Fruit fly (Drosophila melanogaster) whole organism, prepupa: ENCODE results near the gene Crys.

Experiments
- Blimp-1 ChIP-seq: fragments of 200-800 bp; sonication (Bioruptor generic); optimal IDR thresholded peaks from 3 replicates; lab custom pipeline; 2017; ENCODE audit warnings: missing biosample characterization, missing genetic modification characterization, mild to moderate bottlenecking, moderate library complexity, missing genetic modification reagents
- CG10631 ChIP-seq: fragments of 200-800 bp; sonication (Bioruptor generic); optimal IDR thresholded peaks from 2 replicates; lab custom pipeline; 2016; ENCODE audit warnings: missing biosample characterization, missing genetic modification characterization
- CG10669 ChIP-seq: fragments of 200-800 bp; sonication (Bioruptor generic); optimal IDR thresholded peaks from 3 replicates; lab custom pipeline; 2018; ENCODE audit warnings: missing biosample characterization, mild to moderate bottlenecking, missing genetic modification characterization, moderate library complexity
- CG11294 ChIP-seq: fragments of 200-800 bp; sonication (Bioruptor generic); IDR thresholded peaks from 2 replicates; pipeline ENCODE4 v1.3.6; 2022; ENCODE audit warnings: missing biosample characterization, missing genetic modification characterization
- CG11762 ChIP-seq: fragments of 200-800 bp; sonication (Bioruptor generic); optimal IDR thresholded peaks from 3 replicates; lab custom pipeline; 2016; ENCODE audit warnings: missing biosample characterization, missing genetic modification characterization; ENCODE audit not compliant: insufficient read depth
- CG11902 ChIP-seq: fragments of 200-800 bp; sonication (Bioruptor generic); optimal IDR thresholded peaks from 3 replicates; lab custom pipeline; 2016; ENCODE audit warnings: missing biosample characterization, missing genetic modification characterization
- CG1621 ChIP-seq: fragments of 200-800 bp; sonication (Bioruptor generic); optimal IDR thresholded peaks from 3 replicates; lab custom pipeline; 2018; ENCODE audit warnings: missing biosample characterization, mild to moderate bottlenecking, missing genetic modification characterization
- CG16779 ChIP-seq: fragments of 200-800 bp; sonication (Bioruptor generic); optimal IDR thresholded peaks from 3 replicates; lab custom pipeline; 2017; ENCODE audit warnings: missing biosample characterization, mild to moderate bottlenecking, missing genetic modification characterization
- CG3032 ChIP-seq: fragments of 200-800 bp; optimal IDR thresholded peaks from 2 replicates; lab custom pipeline; 2019; ENCODE audit warnings: missing biosample characterization, mild to moderate bottlenecking, missing genetic modification characterization, moderate library complexity
- CG31627 ChIP-seq: fragments of 200-800 bp; sonication (Bioruptor generic); optimal IDR thresholded peaks from 3 replicates; lab custom pipeline; 2016; ENCODE audit warnings: missing biosample characterization, missing genetic modification characterization
- CG32006 ChIP-seq: fragments of 200-800 bp; sonication (Bioruptor generic); optimal IDR thresholded peaks from 3 replicates; lab custom pipeline; 2017; ENCODE audit warnings: missing biosample characterization, mild to moderate bottlenecking, missing genetic modification characterization
- CG34406 ChIP-seq: fragments of 200-800 bp; sonication (Bioruptor generic); optimal IDR thresholded peaks from 3 replicates; lab custom pipeline; 2016; ENCODE audit warnings: missing biosample characterization, missing genetic modification characterization
- CG4318 ChIP-seq: fragments of 200-800 bp; sonication (Bioruptor generic); optimal IDR thresholded peaks from 3 replicates; lab custom pipeline; 2017; ENCODE audit warnings: missing biosample characterization, mild to moderate bottlenecking, missing genetic modification characterization
- CG6163 ChIP-seq: fragments of 200-800 bp; sonication (Bioruptor generic); IDR thresholded peaks from 3 replicates; pipeline ENCODE4 v1.3.6; 2022; ENCODE audit warnings: missing biosample characterization, missing genetic modification characterization
- CG6276 ChIP-seq: fragments of 200-800 bp; sonication (Bioruptor generic); optimal IDR thresholded peaks from 2 replicates; lab custom pipeline; 2017; ENCODE audit warnings: missing biosample characterization, mild to moderate bottlenecking, missing genetic modification characterization
- CG6792 ChIP-seq: fragments of 200-800 bp; sonication (Bioruptor generic); optimal IDR thresholded peaks from 3 replicates; lab custom pipeline; 2016; ENCODE audit warnings: missing biosample characterization, missing genetic modification characterization
- CG8119 ChIP-seq: fragments of 200-800 bp; sonication (Bioruptor generic); IDR thresholded peaks from 3 replicates; pipeline ENCODE4 v1.3.6; 2022; ENCODE audit warnings: missing biosample characterization, missing genetic modification characterization
- CG8632 ChIP-seq: fragments of 200-800 bp; sonication (Bioruptor generic); optimal IDR thresholded peaks from 3 replicates; lab custom pipeline; 2016; ENCODE audit warnings: missing biosample characterization, missing genetic modification characterization
- Eip75B ChIP-seq: fragments of 200-800 bp; sonication (Bioruptor generic); optimal IDR thresholded peaks from 3 replicates; lab custom pipeline; 2016; ENCODE audit warnings: missing biosample characterization, missing genetic modification characterization
- Eip78C ChIP-seq: fragments of 200-800 bp; sonication (Bioruptor generic); peaks from one replicate; lab custom pipeline; 2016; ENCODE audit warnings: missing biosample characterization, missing genetic modification characterization
- Ets21C ChIP-seq: fragments of 200-800 bp; sonication (Bioruptor generic); optimal IDR thresholded peaks from 3 replicates; lab custom pipeline; 2016; ENCODE audit warnings: missing biosample characterization, missing genetic modification characterization
- Ets96B ChIP-seq: fragments of 200-800 bp; optimal IDR thresholded peaks from 2 replicates; lab custom pipeline; 2019; ENCODE audit warnings: missing biosample characterization, mild to moderate bottlenecking, missing genetic modification characterization, moderate library complexity
- Gug ChIP-seq: fragments of 200-800 bp; sonication (Bioruptor generic); IDR thresholded peaks from 2 replicates; pipeline ENCODE4 v1.3.6; 2022; ENCODE audit warnings: missing biosample characterization, missing genetic modification characterization
- Hr38 ChIP-seq: sonication (Bioruptor generic); optimal IDR thresholded peaks from 2 replicates; lab custom pipeline; 2016; ENCODE audit warnings: missing biosample characterization, missing genetic modification characterization
- Hr39 ChIP-seq: fragments of 200-800 bp; sonication (Bioruptor generic); optimal IDR thresholded peaks from 2 replicates; lab custom pipeline; 2016; ENCODE audit warnings: missing biosample characterization, missing genetic modification characterization
- Hr4 ChIP-seq: fragments of 200-800 bp; sonication (Bioruptor generic); optimal IDR thresholded peaks from 3 replicates; lab custom pipeline; 2016; ENCODE audit warnings: missing biosample characterization, missing genetic modification characterization
- Lpt ChIP-seq: fragments of 200-800 bp; sonication (Bioruptor generic); optimal IDR thresholded peaks from 3 replicates; lab custom pipeline; 2016; ENCODE audit warnings: missing biosample characterization, missing genetic modification characterization
- OdsH ChIP-seq: fragments of 200-800 bp; sonication (Bioruptor generic); optimal IDR thresholded peaks from 3 replicates; lab custom pipeline; 2016; ENCODE audit warnings: missing biosample characterization, missing genetic modification characterization
- Sox14 ChIP-seq: fragments of 200-800 bp; sonication (Bioruptor generic); optimal IDR thresholded peaks from 3 replicates; lab custom pipeline; 2016; ENCODE audit warnings: missing biosample characterization, missing genetic modification characterization
- Sox15 ChIP-seq: fragments of 200-800 bp; sonication (Bioruptor generic); optimal IDR thresholded peaks from 3 replicates; lab custom pipeline; 2016; ENCODE audit warnings: missing biosample characterization, missing genetic modification characterization
- achi ChIP-seq: fragments of 200-800 bp; sonication (Bioruptor generic); optimal IDR thresholded peaks from 3 replicates; lab custom pipeline; 2016; ENCODE audit warnings: missing biosample characterization, missing genetic modification characterization
- acj6 ChIP-seq: fragments of 200-800 bp; sonication (Bioruptor generic); optimal IDR thresholded peaks from 3 replicates; lab custom pipeline; 2016; ENCODE audit warnings: missing biosample characterization, missing genetic modification characterization
- cyc ChIP-seq: fragments of 200-800 bp; sonication (Bioruptor generic); optimal IDR thresholded peaks from 3 replicates; lab custom pipeline; 2016; ENCODE audit warnings: missing biosample characterization, missing genetic modification characterization
- dac ChIP-seq: fragments of 200-800 bp; sonication (Bioruptor generic); optimal IDR thresholded peaks from 2 replicates; lab custom pipeline; 2017; ENCODE audit warnings: missing biosample characterization, mild to moderate bottlenecking, missing genetic modification characterization
- eg ChIP-seq: fragments of 200-800 bp; sonication (Bioruptor generic); IDR thresholded peaks from 3 replicates; pipeline ENCODE4 v1.3.6; 2022; ENCODE audit warnings: missing biosample characterization, missing genetic modification characterization
- fd59A ChIP-seq: fragments of 200-800 bp; sonication (Bioruptor generic); optimal IDR thresholded peaks from 2 replicates; lab custom pipeline; 2017; ENCODE audit warnings: missing biosample characterization, mild to moderate bottlenecking, missing genetic modification characterization, missing genetic modification reagents
- fd85E ChIP-seq: fragments of 200-800 bp; sonication (Bioruptor generic); optimal IDR thresholded peaks from 3 replicates; lab custom pipeline; 2016; ENCODE audit warnings: missing biosample characterization, missing genetic modification characterization
- fkh ChIP-seq: fragments of 200-800 bp; sonication (Bioruptor generic); optimal IDR thresholded peaks from 3 replicates; lab custom pipeline; 2017; ENCODE audit warnings: missing biosample characterization, mild to moderate bottlenecking, missing genetic modification characterization, moderate library complexity
- lz ChIP-seq: fragments of 200-800 bp; sonication (Bioruptor generic); optimal IDR thresholded peaks from 3 replicates; lab custom pipeline; 2016; ENCODE audit warnings: missing biosample characterization, missing genetic modification characterization
- net ChIP-seq: fragments of 200-800 bp; sonication (Bioruptor generic); optimal IDR thresholded peaks from 3 replicates; lab custom pipeline; 2016; ENCODE audit warnings: missing biosample characterization, missing genetic modification characterization
- ss ChIP-seq, 2 experiments: fragments of 200-800 bp; sonication (Bioruptor generic); optimal IDR thresholded peaks; 2 replicates in 1 of 2; 3 replicates in 1 of 2; lab custom pipeline; 2017 to 2018; ENCODE audit warnings: mild to moderate bottlenecking in 2 of 2, missing biosample characterization in 2 of 2, missing genetic modification characterization in 2 of 2, moderate library complexity in 1 of 2
- svp ChIP-seq: fragments of 200-800 bp; sonication (Bioruptor generic); peaks from one replicate; lab custom pipeline; 2016; ENCODE audit warnings: missing biosample characterization, missing genetic modification characterization
- topi ChIP-seq: fragments of 200-800 bp; sonication (Bioruptor generic); optimal IDR thresholded peaks from 3 replicates; lab custom pipeline; 2016; ENCODE audit warnings: missing biosample characterization, missing genetic modification characterization
- vri ChIP-seq: fragments of 200-800 bp; sonication (Bioruptor generic); optimal IDR thresholded peaks from 3 replicates; lab custom pipeline; 2016; ENCODE audit warnings: missing biosample characterization, mild to moderate bottlenecking, missing genetic modification characterization

Gene Crys

DNA sequence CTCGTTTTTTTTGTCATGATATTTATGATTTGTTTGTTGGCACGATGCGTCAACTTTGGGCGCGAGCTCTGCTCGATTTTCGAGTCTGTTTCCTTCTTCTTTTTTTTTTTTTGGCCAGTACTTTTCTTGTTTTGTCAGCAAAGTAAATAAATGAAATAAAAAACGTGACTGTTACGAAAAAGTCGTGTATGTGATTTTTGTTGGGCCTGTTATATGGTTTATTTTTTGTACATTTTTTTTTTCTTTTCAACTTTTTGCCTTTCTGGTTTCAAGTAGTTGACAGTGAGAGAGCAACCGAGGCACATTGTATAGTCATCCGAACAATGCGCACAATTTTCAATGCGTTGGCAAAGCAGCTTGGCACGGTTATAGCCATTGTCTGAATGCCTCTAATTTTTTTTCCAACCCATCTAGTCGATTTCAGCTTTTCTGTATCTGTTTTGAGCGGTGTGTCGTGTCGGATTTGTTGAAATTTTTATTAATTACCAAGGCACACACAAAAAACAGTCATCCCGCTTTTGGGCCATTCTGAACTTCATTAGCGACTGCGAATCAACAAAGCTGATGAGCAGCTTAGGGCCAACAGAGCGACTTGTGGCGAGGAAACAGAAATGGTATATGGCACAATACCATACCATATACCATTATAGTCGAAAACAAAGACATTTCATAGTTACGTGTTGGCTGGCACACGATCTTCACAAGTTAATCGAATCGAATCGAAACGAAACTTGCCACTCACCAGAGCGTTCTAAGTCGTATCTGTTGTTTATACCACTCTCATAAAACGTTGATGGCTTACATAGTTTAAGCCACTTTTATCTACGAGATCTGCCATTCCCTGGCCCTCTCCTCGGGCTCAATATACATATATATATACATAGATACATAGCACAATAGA lies 19.7 kb downstream of the Crys start:
- TF ChIP-seq CG31627 (GFP tag; lab: Kevin White, UChicago) (no peak), Blimp-1 (no peak), Eip78C (GFP tag; lab: Kevin White, UChicago) (peak; percentile 46), CG6276 (GFP tag; lab: Kevin White, UChicago) (peak; percentile 21), CG8632 (peak; percentile 13), cyc (no peak), CG11762 (GFP tag; lab: Kevin White, UChicago) (no peak), Hr38 (no peak), Sox14 (GFP tag; lab: Kevin White, UChicago) (no peak), OdsH (GFP tag; lab: Kevin White, UChicago) (no peak), CG11294 (GFP tag; lab: Robert Waterston, UW) (no peak), CG6163 (0 out of 3 replicates have a peak, but pooled peaks have one; percentile 40), CG6792 (GFP tag; lab: Kevin White, UChicago) (no peak), eg (GFP tag; lab: Robert Waterston, UW) (0 out of 3 replicates have a peak, but pooled peaks have one; percentile 12)

DNA sequence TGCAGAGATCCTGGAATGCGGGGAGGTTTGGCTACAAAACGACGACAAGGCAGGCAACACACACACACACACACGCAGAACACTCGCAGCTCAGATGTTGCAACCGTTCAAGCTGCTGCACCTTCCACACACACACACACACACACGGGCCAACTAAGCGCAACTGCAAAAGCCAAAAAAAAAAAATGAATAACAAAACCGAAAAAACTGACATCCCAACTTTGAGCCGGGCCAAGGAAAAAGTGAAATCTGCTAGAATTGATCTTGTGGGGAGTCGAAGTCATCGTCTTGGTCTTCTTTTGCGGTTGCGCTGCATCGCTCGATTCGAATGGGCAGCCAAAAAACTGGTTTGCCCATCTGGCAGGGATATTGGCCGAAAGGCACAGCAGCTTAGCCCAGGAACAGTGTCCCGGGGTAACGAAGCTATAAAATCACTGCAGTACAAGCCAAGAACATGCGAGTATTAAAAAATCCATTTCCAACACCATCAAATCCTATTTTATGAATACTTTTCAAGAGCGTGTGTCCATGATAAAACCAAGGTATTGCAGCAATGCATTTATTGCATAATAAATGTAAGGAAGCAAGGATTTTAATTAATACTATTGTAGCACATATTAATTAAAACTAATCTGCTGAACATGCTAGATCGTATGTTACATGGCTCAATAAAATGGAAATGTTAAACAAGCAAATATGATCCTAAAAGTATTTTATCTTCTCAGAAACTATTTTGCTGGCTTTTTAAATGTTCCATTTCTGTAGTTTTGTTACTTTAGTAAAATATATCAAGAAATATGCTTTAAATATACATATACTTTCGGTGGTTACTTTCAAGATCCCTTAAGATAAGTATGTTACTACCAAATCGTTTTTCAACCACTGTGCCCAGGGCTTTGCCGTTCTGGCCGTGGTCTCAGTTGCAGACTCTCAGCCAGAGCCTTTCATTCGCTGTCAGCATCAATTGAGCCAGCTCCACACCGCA lies 22.0 kb downstream of the Crys start:
- TF ChIP-seq vri (GFP tag; lab: Kevin White, UChicago): no peak
- TF ChIP-seq Gug (GFP tag; lab: Robert Waterston, UW): no peak
- peak; percentile 13 for TF ChIP-seq CG3032
- no peak for TF ChIP-seq Ets96B
- no peak for TF ChIP-seq CG10669
- no peak for TF ChIP-seq CG4318
- TF ChIP-seq Hr4: peak; percentile 21
- no peak for TF ChIP-seq Sox15
- peak; percentile 57 for TF ChIP-seq Eip75B (GFP tag; lab: Kevin White, UChicago)
- TF ChIP-seq CG6163: 0 out of 3 replicates have a peak, but pooled peaks have one; percentile 36
- peak; percentile 65 for TF ChIP-seq topi
- TF ChIP-seq CG32006 (GFP tag; lab: Kevin White, UChicago): peak; percentile 48
- no peak for TF ChIP-seq fkh (GFP tag; lab: Kevin White, UChicago)
- TF ChIP-seq Ets21C (GFP tag; lab: Kevin White, UChicago): peak; percentile 37
- peak; percentile 40 for TF ChIP-seq achi (GFP tag; lab: Kevin White, UChicago)
- TF ChIP-seq Hr39: peak; percentile 58
- TF ChIP-seq CG1621 (tag; lab: Kevin White, UChicago): no peak
- TF ChIP-seq eg (GFP tag; lab: Robert Waterston, UW): no peak
- TF ChIP-seq CG11294 (GFP tag; lab: Robert Waterston, UW): no peak
- no peak for TF ChIP-seq fd85E (GFP tag; lab: Kevin White, UChicago)
- peak; percentile 24 for TF ChIP-seq Lpt (GFP tag; lab: Kevin White, UChicago)
- TF ChIP-seq OdsH (GFP tag; lab: Kevin White, UChicago): peak; percentile 26
- TF ChIP-seq lz (GFP tag; lab: Kevin White, UChicago): peak; percentile 61
- TF ChIP-seq CG10631 (GFP tag; lab: Kevin White, UChicago): peak; percentile 74
- TF ChIP-seq fd59A (GFP tag; lab: Kevin White, UChicago): peak; percentile 67
- TF ChIP-seq acj6 (GFP tag; lab: Kevin White, UChicago): peak; percentile 55
- TF ChIP-seq CG16779: no peak
- no peak for TF ChIP-seq CG8119 (GFP tag; lab: Robert Waterston, UW)
- TF ChIP-seq CG6792 (GFP tag; lab: Kevin White, UChicago): peak; percentile 20
- peak; percentile 31 for TF ChIP-seq CG31627 (GFP tag; lab: Kevin White, UChicago)
- TF ChIP-seq cyc: no peak
- TF ChIP-seq ss (GFP tag; optimal IDR thresholded peaks at IDR 0.05; lab: Kevin White, UChicago): peak; percentile 1 to 50
- peak; percentile 26 for TF ChIP-seq CG34406 (GFP tag; lab: Kevin White, UChicago)
- TF ChIP-seq CG11762 (GFP tag; lab: Kevin White, UChicago): no peak
- no peak for TF ChIP-seq CG11902 (GFP tag; lab: Kevin White, UChicago)
- TF ChIP-seq dac (GFP tag; lab: Kevin White, UChicago): no peak
- peak; percentile 39 for TF ChIP-seq CG8632
- TF ChIP-seq svp: peak; percentile 85
- peak; percentile 14 for TF ChIP-seq CG6276 (GFP tag; lab: Kevin White, UChicago)
- TF ChIP-seq net (GFP tag; lab: Kevin White, UChicago): no peak
- peak; percentile 83 for TF ChIP-seq Eip78C (GFP tag; lab: Kevin White, UChicago)
